Worm (Caenorhabditis elegans): ENCODE data around the gene T24C4.2.

- no peak for TF ChIP-seq unc-62 (GFP tag; optimal IDR thresholded peaks at IDR 0.05)
- no peak for TF ChIP-seq zag-1 (tag; optimal IDR thresholded peaks at IDR 0.05)
- no peak for TF ChIP-seq nhr-77 (tag; optimal IDR thresholded peaks at IDR 0.05)
- no peak for TF ChIP-seq aly-2 (tag; optimal IDR thresholded peaks at IDR 0.05)
- TF ChIP-seq snpc-4 (tag; optimal IDR thresholded peaks at IDR 0.05), result no peak
- TF ChIP-seq peb-1 (tag; optimal IDR thresholded peaks at IDR 0.05), result no peak
- no peak for TF ChIP-seq F13H6.1 (tag; optimal IDR thresholded peaks at IDR 0.05)
- TF ChIP-seq nhr-12 (tag; optimal IDR thresholded peaks at IDR 0.05), result no peak
- TF ChIP-seq elt-3 (tag; optimal IDR thresholded peaks at IDR 0.05), result no peak
- TF ChIP-seq ZK546.5 (tag; optimal IDR thresholded peaks at IDR 0.05), result no peak
- TF ChIP-seq C34F6.9 (tag; optimal IDR thresholded peaks at IDR 0.05), result peak; percentile 19
- TF ChIP-seq elt-1 (tag; optimal IDR thresholded peaks at IDR 0.05), result no peak
- no peak for TF ChIP-seq ama-1 (optimal IDR thresholded peaks at IDR 0.05)
- TF ChIP-seq ceh-82 (tag; optimal IDR thresholded peaks at IDR 0.05), result no peak
Observed at ce11 chrIII:843999-844398, 25.8 kb downstream of the T24C4.2 start.

Measured in whole organism, L2 larva.